Fruit fly (Drosophila melanogaster) whole organism, embryonic: ENCODE data around the gene Cad96Cb.
A peak's percentile ranks its signal among the peaks of the same experiment; 100 is the strongest.

Source experiments
- Bdp1 ChIP-seq: fragments of 200-800 bp; sonication (Bioruptor generic); optimal IDR thresholded peaks from 3 replicates; lab custom pipeline; 2016; ENCODE audit warnings: missing biosample characterization, missing genetic modification characterization
- Bgb ChIP-seq: fragments of 200-800 bp; sonication (Bioruptor generic); IDR thresholded peaks from 2 replicates; pipeline ENCODE4 v1.3.6; 2022; ENCODE audit warnings: missing biosample characterization, missing genetic modification characterization; ENCODE audit not compliant: partially characterized antibody
- CG12299 ChIP-seq: fragments of 200-800 bp; sonication (Bioruptor generic); optimal IDR thresholded peaks from 2 replicates; lab custom pipeline; 2018; ENCODE audit warnings: missing biosample characterization, mild to moderate bottlenecking, missing genetic modification characterization
- CG17186 ChIP-seq: fragments of 200-800 bp; sonication (Bioruptor generic); optimal IDR thresholded peaks from 3 replicates; lab custom pipeline; 2017; ENCODE audit warnings: missing biosample characterization, missing genetic modification reagents, missing genetic modification characterization
- CG17385 ChIP-seq: fragments of 200-800 bp; sonication (Bioruptor generic); optimal IDR thresholded peaks from 3 replicates; lab custom pipeline; 2018; ENCODE audit warnings: missing biosample characterization, mild to moderate bottlenecking, missing genetic modification characterization
- CG18011 ChIP-seq: fragments of 200-800 bp; sonication (Bioruptor generic); optimal IDR thresholded peaks from 2 replicates; lab custom pipeline; 2017; ENCODE audit warnings: missing biosample characterization, missing genetic modification characterization, mild to moderate bottlenecking, moderate library complexity, missing genotype
- CG18476 ChIP-seq: fragments of 200-800 bp; sonication (Bioruptor generic); optimal IDR thresholded peaks from 2 replicates; lab custom pipeline; 2016; ENCODE audit warnings: missing biosample characterization, mild to moderate bottlenecking, missing genetic modification characterization
- CG2712 ChIP-seq: fragments of 200-800 bp; optimal IDR thresholded peaks from 3 replicates; lab custom pipeline; 2019; ENCODE audit warnings: missing biosample characterization, mild to moderate bottlenecking, missing genetic modification characterization, moderate library complexity
- CG31441 ChIP-seq: fragments of 200-800 bp; sonication (Bioruptor generic); IDR thresholded peaks from 2 replicates; pipeline ENCODE4 v1.3.6; 2022; ENCODE audit warnings: missing biosample characterization, missing genetic modification characterization
- CG3726 ChIP-seq: fragments of 200-800 bp; sonication (Bioruptor generic); IDR thresholded peaks from 3 replicates; pipeline ENCODE4, ENCODE4 v1.3.6; 2022; ENCODE audit warnings: missing biosample characterization, missing genetic modification characterization
- CG5953 ChIP-seq: fragments of 200-800 bp; sonication (Bioruptor generic); IDR thresholded peaks from 2 replicates; pipeline ENCODE4 v1.3.6; 2022; ENCODE audit warnings: missing biosample characterization, missing genetic modification characterization
- CG6791 ChIP-seq: fragments of 200-800 bp; sonication (Bioruptor generic); IDR thresholded peaks from 3 replicates; pipeline ENCODE4 v1.3.6; 2022; ENCODE audit warnings: missing biosample characterization, missing genetic modification characterization; ENCODE audit not compliant: partially characterized antibody
- CG7556 ChIP-seq: fragments of 200-800 bp; sonication (Bioruptor generic); optimal IDR thresholded peaks from 2 replicates; lab custom pipeline; 2017; ENCODE audit warnings: missing biosample characterization, mild to moderate bottlenecking, missing genetic modification characterization
- CG7928 ChIP-seq: fragments of 200-800 bp; sonication (Bioruptor generic); optimal IDR thresholded peaks from 2 replicates; lab custom pipeline; 2017; ENCODE audit warnings: missing biosample characterization, mild to moderate bottlenecking, missing genetic modification characterization
- CG7963 ChIP-seq: fragments of 200-800 bp; sonication (Bioruptor generic); IDR thresholded peaks from 3 replicates; pipeline ENCODE4 v1.3.6; 2022; ENCODE audit warnings: missing biosample characterization, missing genetic modification characterization; ENCODE audit not compliant: partially characterized antibody
- CG8290 ChIP-seq, 3 experiments: fragments of 200-800 bp; sonication (Bioruptor generic); optimal IDR thresholded peaks; 2 replicates each; lab custom pipeline; 2016 to 2019; ENCODE audit warnings: missing biosample characterization in 3 of 3, missing genetic modification characterization in 3 of 3, mild to moderate bottlenecking in 2 of 3, moderate library complexity in 1 of 3
- Chrac-16 ChIP-seq: fragments of 200-800 bp; sonication (Bioruptor generic); optimal IDR thresholded peaks from 3 replicates; lab custom pipeline; 2016; ENCODE audit warnings: missing biosample characterization, missing genetic modification characterization
- CoRest ChIP-seq: fragments of 200-800 bp; sonication (Bioruptor generic); optimal IDR thresholded peaks from 3 replicates; lab custom pipeline; 2018; ENCODE audit warnings: missing biosample characterization, mild to moderate bottlenecking, missing genetic modification characterization, moderate library complexity
- Deaf1 ChIP-seq: fragments of 200-800 bp; optimal IDR thresholded peaks from 3 replicates; lab custom pipeline; 2019; ENCODE audit warnings: missing biosample characterization, mild to moderate bottlenecking, missing genetic modification characterization, moderate library complexity
- Ets65A ChIP-seq: fragments of 200-800 bp; sonication (Bioruptor generic); peaks from one replicate; lab custom pipeline; 2016; ENCODE audit warnings: missing biosample characterization, missing genetic modification characterization
- Ets97D ChIP-seq: fragments of 200-800 bp; sonication (Bioruptor generic); optimal IDR thresholded peaks from 3 replicates; lab custom pipeline; 2016; ENCODE audit warnings: missing biosample characterization, missing genetic modification characterization
- Mrtf ChIP-seq: fragments of 200-800 bp; sonication (Bioruptor generic); IDR thresholded peaks from 3 replicates; pipeline ENCODE4 v1.3.6; 2022; ENCODE audit warnings: missing biosample characterization, missing genetic modification characterization
- Myb ChIP-seq: fragments of 200-800 bp; sonication (Bioruptor generic); optimal IDR thresholded peaks from 2 replicates; lab custom pipeline; 2016; ENCODE audit warnings: missing biosample characterization, missing genetic modification characterization
- NC2β ChIP-seq: fragments of 200-800 bp; sonication (Bioruptor generic); optimal IDR thresholded peaks from 2 replicates; lab custom pipeline; 2016; ENCODE audit warnings: missing biosample characterization, missing genetic modification characterization
- Neu2 ChIP-seq: fragments of 200-800 bp; sonication (Bioruptor generic); optimal IDR thresholded peaks from 3 replicates; lab custom pipeline; 2016; ENCODE audit warnings: missing biosample characterization, missing genetic modification characterization, borderline replicate concordance
- Nf-YB ChIP-seq: fragments of 200-800 bp; sonication (Bioruptor generic); optimal IDR thresholded peaks from 3 replicates; lab custom pipeline; 2019; ENCODE audit warnings: missing biosample characterization, mild to moderate bottlenecking, missing genetic modification characterization, moderate library complexity
- Nf-YC ChIP-seq: fragments of 200-800 bp; optimal IDR thresholded peaks from 3 replicates; lab custom pipeline; 2019; ENCODE audit warnings: missing biosample characterization, mild to moderate bottlenecking, missing genetic modification characterization, moderate library complexity
- PHDP ChIP-seq: fragments of 200-800 bp; sonication (Bioruptor generic); optimal IDR thresholded peaks from 3 replicates; lab custom pipeline; 2018; ENCODE audit warnings: missing biosample characterization, mild to moderate bottlenecking, missing genetic modification characterization, moderate library complexity
- Usf ChIP-seq: fragments of 200-800 bp; sonication (Bioruptor generic); optimal IDR thresholded peaks from 2 replicates; lab custom pipeline; 2017; ENCODE audit warnings: missing genotype, missing biosample characterization, missing genetic modification characterization
- amos ChIP-seq: fragments of 200-800 bp; sonication (Bioruptor generic); IDR thresholded peaks from 2 replicates; pipeline ENCODE4 v1.3.6; 2022; ENCODE audit warnings: missing biosample characterization, missing genetic modification characterization; ENCODE audit not compliant: partially characterized antibody
- az2 ChIP-seq: fragments of 200-800 bp; sonication (Bioruptor generic); optimal IDR thresholded peaks from 3 replicates; lab custom pipeline; 2016; ENCODE audit warnings: missing biosample characterization, missing genetic modification characterization
- ewg ChIP-seq: fragments of 200-800 bp; sonication (Bioruptor generic); optimal IDR thresholded peaks from 3 replicates; lab custom pipeline; 2017; ENCODE audit warnings: mild to moderate bottlenecking, missing biosample characterization, missing genetic modification reagents, missing genetic modification characterization
- nerfin-2 ChIP-seq: fragments of 200-800 bp; sonication (Bioruptor generic); IDR thresholded peaks from 2 replicates; pipeline ENCODE4 v1.3.6; 2022; ENCODE audit warnings: missing biosample characterization, missing genetic modification characterization; ENCODE audit not compliant: partially characterized antibody
- ranshi ChIP-seq: fragments of 200-800 bp; sonication (Bioruptor generic); IDR thresholded peaks from 2 replicates; pipeline ENCODE4 v1.3.6; 2022; ENCODE audit warnings: missing biosample characterization, missing genetic modification characterization
- sens ChIP-seq: fragments of 200-800 bp; sonication (Bioruptor generic); peaks from one replicate; lab custom pipeline; 2016; ENCODE audit warnings: missing biosample characterization, missing genetic modification characterization
- stwl ChIP-seq: fragments of 200-800 bp; sonication (Bioruptor generic); optimal IDR thresholded peaks from 3 replicates; lab custom pipeline; 2018; ENCODE audit warnings: missing biosample characterization, mild to moderate bottlenecking, missing genetic modification characterization, moderate library complexity
- tgo ChIP-seq: fragments of 200-800 bp; sonication (Bioruptor generic); IDR thresholded peaks from 3 replicates; pipeline ENCODE4 v1.3.6; 2022; ENCODE audit warnings: missing biosample characterization, missing genetic modification characterization

Cad96Cb gene

DNA sequence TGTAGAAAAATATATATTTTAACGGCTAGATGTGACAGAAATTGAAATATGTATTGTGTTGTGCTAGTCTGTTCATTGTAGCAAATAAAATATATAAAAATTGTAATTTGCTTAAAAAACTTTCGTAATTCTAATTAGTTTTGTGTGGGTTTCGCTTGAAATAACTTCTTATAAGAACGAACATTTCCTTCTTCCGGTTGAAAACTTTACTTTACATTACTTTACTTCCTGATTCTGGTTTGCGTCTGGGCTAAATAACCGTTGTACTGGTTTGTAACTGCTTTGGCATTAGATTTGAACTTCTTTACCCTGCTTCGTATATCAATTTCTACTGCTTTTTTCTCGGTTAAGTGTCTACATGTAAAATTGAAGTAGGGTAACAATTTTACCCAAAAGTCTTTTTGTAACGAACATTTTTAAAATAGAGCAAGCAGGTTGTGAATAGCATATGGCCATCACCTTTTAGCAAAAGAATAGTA lies 38.4 kb downstream of the Cad96Cb start, which contains the start of gene lobo (continued):
- TF ChIP-seq Bdp1 (GFP tag; lab: Kevin White, UChicago), result peak; percentile 14
- TF ChIP-seq CG7963 (GFP tag; lab: Robert Waterston, UW), result no peak
- TF ChIP-seq CG7556 (GFP tag; lab: Kevin White, UChicago), result peak; percentile 32
- TF ChIP-seq ewg, result peak; percentile 61
- TF ChIP-seq CG12299, result peak; percentile 54
- no peak for TF ChIP-seq Neu2 (GFP tag; lab: Kevin White, UChicago)
- TF ChIP-seq Bgb (GFP tag; lab: Robert Waterston, UW), result peak; percentile 64; the same call in 1 of the 2 replicates
- TF ChIP-seq CG18476 (GFP tag; lab: Kevin White, UChicago), result no peak
- TF ChIP-seq CG8290 (GFP tag; optimal IDR thresholded peaks at IDR 0.05; lab: Kevin White, UChicago), result peak; percentile 66
- peak in 1 of 2 experiments; percentile 79 for TF ChIP-seq CG8290 (tag; optimal IDR thresholded peaks at IDR 0.05; lab: Kevin White, UChicago)
- peak; percentile 83 for TF ChIP-seq stwl (tag; lab: Kevin White, UChicago)
- TF ChIP-seq Mrtf (GFP tag; lab: Robert Waterston, UW), result peak; percentile 25; the same call in 1 of the 3 replicates
- TF ChIP-seq sens (GFP tag; lab: Kevin White, UChicago), result peak; percentile 93
- TF ChIP-seq CG5953 (GFP tag; lab: Robert Waterston, UW), result peak; percentile 72
- TF ChIP-seq CG7928 (GFP tag; lab: Kevin White, UChicago), result peak; percentile 26
- peak; percentile 95 for TF ChIP-seq CG18011
- peak; percentile 1 for TF ChIP-seq Chrac-16 (GFP tag; lab: Kevin White, UChicago)
- TF ChIP-seq NC2β (GFP tag; lab: Kevin White, UChicago), result peak; percentile 67
- TF ChIP-seq CoRest (tag; lab: Kevin White, UChicago), result peak; percentile 83
- peak; percentile 35 for TF ChIP-seq az2 (GFP tag; lab: Kevin White, UChicago)
- TF ChIP-seq amos (GFP tag; lab: Robert Waterston, UW), result peak; percentile 54
- peak; percentile 28 for TF ChIP-seq Usf (GFP tag; lab: Kevin White, UChicago)
- no peak for TF ChIP-seq nerfin-2 (GFP tag; lab: Robert Waterston, UW)
- TF ChIP-seq, all 482 proteins: peak for 294

DNA sequence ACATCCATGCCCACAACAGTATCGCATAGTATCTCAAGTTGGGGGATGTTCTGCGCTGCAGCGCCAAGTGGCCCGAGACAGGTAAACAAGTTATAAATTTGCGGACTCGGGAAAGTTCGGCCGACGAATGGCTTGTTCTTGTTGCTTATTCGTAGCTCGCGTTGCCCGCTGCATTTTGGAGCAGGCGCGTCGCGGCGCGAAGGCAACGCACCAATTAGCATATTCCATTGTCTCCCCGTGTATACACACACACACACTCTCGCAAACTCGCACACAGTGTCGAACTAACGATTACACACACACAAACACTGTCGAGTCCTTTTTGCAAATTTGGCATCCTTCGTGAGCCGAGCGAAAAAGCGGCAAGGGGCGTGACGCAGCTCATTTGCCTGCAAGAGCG lies 43.1 kb downstream of the Cad96Cb start:
- TF ChIP-seq Ets97D (GFP tag; lab: Kevin White, UChicago) (no peak), Nf-YC (tag; lab: Kevin White, UChicago) (peak; percentile 78), tgo (GFP tag; lab: Robert Waterston, UW) (no peak), Ets65A (GFP tag; lab: Kevin White, UChicago) (peak; percentile 13), CG17186 (GFP tag; lab: Kevin White, UChicago) (no peak), ranshi (GFP tag; lab: Robert Waterston, UW) (no peak), CG2712 (tag; lab: Kevin White, UChicago) (no peak), Mrtf (GFP tag; lab: Robert Waterston, UW) (no peak), Deaf1 (tag; lab: Kevin White, UChicago) (peak; percentile 83), PHDP (tag; lab: Kevin White, UChicago) (no peak), CG17385 (GFP tag; lab: Kevin White, UChicago) (no peak), CG12299 (no peak), CG6791 (GFP tag; lab: Robert Waterston, UW) (no peak), CG3726 (GFP tag; lab: Robert Waterston, UW) (no peak), Nf-YB (GFP tag; lab: Kevin White, UChicago) (peak; percentile 65), Myb (GFP tag; lab: Kevin White, UChicago) (no peak), CG31441 (GFP tag; lab: Robert Waterston, UW) (no peak)
